Worm (Caenorhabditis elegans) whole organism, L1 larva: Measurements from ENCODE around the gene C06C6.8.

Source experiments
- C04F5.9 ChIP-seq: sonication (generic microtip); optimal IDR thresholded peaks from 2 replicates; lab custom pipeline; 2016; ENCODE audit warnings: missing genetic modification characterization, missing compliant biosample characterization
- C16A3.4 ChIP-seq: fragments of 150-350 bp; optimal IDR thresholded peaks from 2 replicates; lab custom pipeline; 2014; ENCODE audit warnings: missing biosample characterization, missing genetic modification characterization
- F16B12.6 ChIP-seq: fragments of 150-350 bp; optimal IDR thresholded peaks from 2 replicates; lab custom pipeline; 2014; ENCODE audit warnings: missing biosample characterization, missing genetic modification characterization
- Y116A8C.19 ChIP-seq: sonication (generic microtip); optimal IDR thresholded peaks from 2 replicates; lab custom pipeline; 2016; ENCODE audit warnings: missing compliant biosample characterization, missing genetic modification characterization, borderline replicate concordance
- aha-1 ChIP-seq: fragments of 150-350 bp; optimal IDR thresholded peaks from 2 replicates; lab custom pipeline; 2014; ENCODE audit warnings: missing biosample characterization, missing genetic modification characterization
- aly-2 ChIP-seq: fragments of 150-350 bp; optimal IDR thresholded peaks from 2 replicates; lab custom pipeline; 2014; ENCODE audit warnings: missing biosample characterization, missing genetic modification characterization
- ama-1 ChIP-seq: fragments of 150-350 bp; optimal IDR thresholded peaks from 2 replicates; lab custom pipeline; 2014
- blmp-1 ChIP-seq: fragments of 150-350 bp; optimal IDR thresholded peaks from 2 replicates; lab custom pipeline; 2014; ENCODE audit warnings: missing biosample characterization, missing genetic modification characterization
- ceh-8 ChIP-seq: fragments of 200-800 bp; sonication (Bioruptor generic); optimal IDR thresholded peaks from 2 replicates; lab custom pipeline; 2018; ENCODE audit warnings: mild to moderate bottlenecking, missing genetic modification characterization, moderate library complexity, missing compliant biosample characterization
- ceh-82 ChIP-seq, 3 experiments: fragments of 150-350 bp in 1 of 3; sonication (generic microtip) in 2 of 3; optimal IDR thresholded peaks; 2 replicates each; lab custom pipeline; 2014 to 2017; ENCODE audit warnings: missing biosample characterization in 3 of 3, missing genetic modification characterization in 3 of 3
- ceh-88 ChIP-seq: fragments of 200-800 bp; sonication (Bioruptor generic); IDR thresholded peaks from 2 replicates; pipeline ENCODE4 v1.3.6; 2022; ENCODE audit warnings: missing genetic modification characterization, missing compliant biosample characterization
- dsc-1 ChIP-seq: sonication (generic microtip); optimal IDR thresholded peaks from 2 replicates; lab custom pipeline; 2016; ENCODE audit warnings: mild to moderate bottlenecking, missing genetic modification characterization, missing compliant biosample characterization
- efl-1 ChIP-seq, 4 experiments: fragments of 150-350 bp; optimal IDR thresholded peaks in 3 of 4; peaks in 1 of 4; 1 replicate in 1 of 4; 2 replicates in 3 of 4; lab custom pipeline; 2014; ENCODE audit warnings: missing biosample characterization in 2 of 4, missing genetic modification characterization in 2 of 4, missing genetic modification reagents in 2 of 4
- egl-13 ChIP-seq: sonication (generic microtip); optimal IDR thresholded peaks from 2 replicates; lab custom pipeline; 2016; ENCODE audit warnings: missing genotype, missing genetic modification reagents, missing genetic modification characterization, missing compliant biosample characterization
- elt-2 ChIP-seq: sonication (generic microtip); optimal IDR thresholded peaks from 2 replicates; lab custom pipeline; 2016; ENCODE audit warnings: missing genetic modification characterization, mild to moderate bottlenecking, inconsistent platforms, missing compliant biosample characterization, missing genetic modification reagents
- ets-5 ChIP-seq: fragments of 200-800 bp; sonication (Bioruptor generic); IDR thresholded peaks from 2 replicates; pipeline ENCODE4 v1.3.6; 2022; ENCODE audit warnings: missing genetic modification characterization, missing compliant biosample characterization
- fkh-10 ChIP-seq: sonication (generic microtip); optimal IDR thresholded peaks from 2 replicates; lab custom pipeline; 2017; ENCODE audit warnings: missing biosample characterization, missing genetic modification reagents, missing genetic modification characterization
- fkh-4 ChIP-seq: sonication (generic microtip); optimal IDR thresholded peaks from 2 replicates; lab custom pipeline; 2016; ENCODE audit warnings: missing compliant biosample characterization, missing genetic modification characterization, borderline replicate concordance
- fkh-8 ChIP-seq: sonication (generic microtip); optimal IDR thresholded peaks from 2 replicates; lab custom pipeline; 2016; ENCODE audit warnings: mild to moderate bottlenecking, missing genetic modification characterization, missing compliant biosample characterization
- fos-1 ChIP-seq: fragments of 150-350 bp; optimal IDR thresholded peaks from 2 replicates; lab custom pipeline; 2014; ENCODE audit warnings: missing biosample characterization, missing genetic modification characterization
- irx-1 ChIP-seq: sonication (generic microtip); optimal IDR thresholded peaks from 2 replicates; lab custom pipeline; 2016; ENCODE audit warnings: missing genetic modification characterization, missing compliant biosample characterization
- isw-1 ChIP-seq: fragments of 200-800 bp; sonication (Bioruptor generic); IDR thresholded peaks from 2 replicates; pipeline ENCODE4 v1.3.6; 2022; ENCODE audit warnings: missing genetic modification characterization, missing compliant biosample characterization
- lin-15B ChIP-seq: fragments of 150-350 bp; sonication (generic microtip); optimal IDR thresholded peaks from 3 replicates; lab custom pipeline; 2014; ENCODE audit warnings: missing biosample characterization, missing genetic modification characterization
- lin-35 ChIP-seq, 2 experiments: fragments of 150-350 bp; optimal IDR thresholded peaks; 2 replicates each; lab custom pipeline; 2014; ENCODE audit warnings: missing biosample characterization in 2 of 2, missing genetic modification characterization in 2 of 2, missing genetic modification reagents in 2 of 2
- lir-3 ChIP-seq: sonication (generic microtip); optimal IDR thresholded peaks from 2 replicates; lab custom pipeline; 2016; ENCODE audit warnings: mild to moderate bottlenecking, missing genetic modification characterization, moderate library complexity, missing compliant biosample characterization; ENCODE audit not compliant: poor library complexity
- mdl-1 ChIP-seq, 2 experiments: fragments of 150-350 bp; optimal IDR thresholded peaks; 2 replicates each; lab custom pipeline; 2014 to 2017; ENCODE audit warnings: missing biosample characterization in 2 of 2, missing genetic modification characterization in 2 of 2, inconsistent platforms in 1 of 2
- nhr-11 ChIP-seq: fragments of 150-350 bp; optimal IDR thresholded peaks from 2 replicates; lab custom pipeline; 2014; ENCODE audit warnings: missing biosample characterization, missing genetic modification characterization
- nhr-20 ChIP-seq: sonication (generic microtip); optimal IDR thresholded peaks from 2 replicates; lab custom pipeline; 2016; ENCODE audit warnings: mild to moderate bottlenecking, missing genetic modification characterization, missing compliant biosample characterization
- nhr-28 ChIP-seq: fragments of 150-350 bp; optimal IDR thresholded peaks from 2 replicates; lab custom pipeline; 2014; ENCODE audit warnings: missing biosample characterization, missing genetic modification characterization
- nhr-47 ChIP-seq: sonication (generic microtip); optimal IDR thresholded peaks from 2 replicates; lab custom pipeline; 2016; ENCODE audit warnings: mild to moderate bottlenecking, missing genetic modification characterization, moderate library complexity, missing compliant biosample characterization
- nhr-85 ChIP-seq: sonication (generic microtip); peaks from one replicate; lab custom pipeline; 2016; ENCODE audit warnings: missing genetic modification characterization, inconsistent platforms, missing compliant biosample characterization
- nhr-90 ChIP-seq: sonication (generic microtip); optimal IDR thresholded peaks from 2 replicates; lab custom pipeline; 2016; ENCODE audit warnings: mild to moderate bottlenecking, missing genetic modification characterization, missing compliant biosample characterization; ENCODE audit not compliant: poor library complexity
- skn-1 ChIP-seq: fragments of 150-350 bp; optimal IDR thresholded peaks from 2 replicates; lab custom pipeline; 2014; ENCODE audit warnings: missing biosample characterization, missing genetic modification characterization
- snpc-4 ChIP-seq: fragments of 150-350 bp; optimal IDR thresholded peaks from 2 replicates; lab custom pipeline; 2014; ENCODE audit warnings: missing biosample characterization, missing genetic modification characterization
- sox-4 ChIP-seq: sonication (generic microtip); optimal IDR thresholded peaks from 2 replicates; lab custom pipeline; 2016; ENCODE audit warnings: missing genetic modification characterization, missing compliant biosample characterization
- swsn-7 ChIP-seq: sonication (generic microtip); optimal IDR thresholded peaks from 2 replicates; lab custom pipeline; 2016; ENCODE audit warnings: missing genetic modification characterization, missing compliant biosample characterization
- tbx-2 ChIP-seq: sonication (generic microtip); optimal IDR thresholded peaks from 2 replicates; lab custom pipeline; 2016; ENCODE audit warnings: missing genetic modification characterization, missing compliant biosample characterization
- unc-130 ChIP-seq: fragments of 150-350 bp; optimal IDR thresholded peaks from 2 replicates; lab custom pipeline; 2017; ENCODE audit warnings: missing biosample characterization, missing genetic modification characterization, inconsistent platforms
- unc-98 ChIP-seq: fragments of 200-800 bp; sonication (Bioruptor generic); IDR thresholded peaks from 2 replicates; pipeline ENCODE4 v1.3.6; 2022; ENCODE audit warnings: missing genetic modification characterization, missing compliant biosample characterization
- xbp-1 ChIP-seq: sonication (generic microtip); optimal IDR thresholded peaks from 2 replicates; lab custom pipeline; 2016; ENCODE audit warnings: missing genetic modification characterization, missing compliant biosample characterization
- zag-1 ChIP-seq: fragments of 150-350 bp; optimal IDR thresholded peaks from 2 replicates; lab custom pipeline; 2014; ENCODE audit warnings: missing biosample characterization, missing genetic modification characterization

The C06C6.8 gene

ce11 chrV:16022600-16022999 is 25.7 kb downstream of the C06C6.8 start (continued):
- TF ChIP-seq ceh-82 (tag; optimal IDR thresholded peaks at IDR 0.05; lab: Kevin White, UChicago), result peak; percentile 15 to 52 (median 36)
- peak; percentile 55 for TF ChIP-seq xbp-1 (tag; lab: Kevin White, UChicago)
- peak; percentile 66 for TF ChIP-seq unc-98 (GFP tag; lab: Robert Waterston, UW)
- peak; percentile 60 for TF ChIP-seq fkh-4 (tag; lab: Kevin White, UChicago)
- peak; percentile 25 for TF ChIP-seq skn-1 (tag; lab: Kevin White, UChicago)
- peak; percentile 1 for TF ChIP-seq C16A3.4 (tag; lab: Kevin White, UChicago)
- TF ChIP-seq lin-35 (GFP tag; optimal IDR thresholded peaks at IDR 0.05; lab: Kevin White, UChicago), result peak; percentile 91 to 95
- TF ChIP-seq lir-3 (tag; lab: Kevin White, UChicago), result peak; percentile 84
- TF ChIP-seq sox-4 (tag; lab: Kevin White, UChicago), result peak; percentile 51
- TF ChIP-seq isw-1 (GFP tag; lab: Robert Waterston, UW), result peak; percentile 49
- peak; percentile 76 for TF ChIP-seq nhr-85 (tag; lab: Kevin White, UChicago)
- TF ChIP-seq fkh-10, result no peak
- TF ChIP-seq aha-1 (tag; lab: Kevin White, UChicago), result no peak
- TF ChIP-seq swsn-7, result peak; percentile 52
- peak; percentile 52 for TF ChIP-seq dsc-1
- no peak for TF ChIP-seq zag-1 (tag; lab: Kevin White, UChicago)
- peak; percentile 56 for TF ChIP-seq nhr-20
- TF ChIP-seq efl-1 (optimal IDR thresholded peaks at IDR 0.05; lab: Kevin White, UChicago), result peak; percentile 92 to 95
- TF ChIP-seq efl-1 (GFP tag; optimal IDR thresholded peaks at IDR 0.05 in 1 of 2; lab: Kevin White, UChicago), result peak; percentile 92 to 99
- TF ChIP-seq blmp-1 (tag; lab: Kevin White, UChicago), result no peak
- TF ChIP-seq nhr-90, result peak; percentile 75
- TF ChIP-seq Y116A8C.19 (tag; lab: Kevin White, UChicago), result peak; percentile 30

- TF ChIP-seq lin-15B (tag; lab: Kevin White, UChicago), result no peak
- TF ChIP-seq F16B12.6 (tag; lab: Kevin White, UChicago), result no peak
- TF ChIP-seq skn-1 (tag; lab: Kevin White, UChicago), result no peak
- TF ChIP-seq tbx-2, result no peak
- TF ChIP-seq mdl-1 (tag; optimal IDR thresholded peaks at IDR 0.05; lab: Kevin White, UChicago), result no peak
- TF ChIP-seq snpc-4 (tag; lab: Kevin White, UChicago), result no peak
- no peak for TF ChIP-seq C04F5.9
- TF ChIP-seq ama-1, result no peak
- TF ChIP-seq fos-1, result no peak
- TF ChIP-seq egl-13 (tag; lab: Kevin White, UChicago), result no peak
- no peak for TF ChIP-seq nhr-90
- no peak for TF ChIP-seq ceh-88 (GFP tag; lab: Robert Waterston, UW)
- TF ChIP-seq fkh-4 (tag; lab: Kevin White, UChicago), result no peak
- no peak for TF ChIP-seq nhr-28 (tag; lab: Kevin White, UChicago)
- TF ChIP-seq unc-130 (tag; lab: Kevin White, UChicago), result no peak
- no peak for TF ChIP-seq nhr-11 (tag; lab: Kevin White, UChicago)
- TF ChIP-seq nhr-47 (tag; lab: Kevin White, UChicago), result no peak
Observed at ce11 chrV:16023051-16023450, 26.1 kb downstream of the C06C6.8 start, which contains the start of gene cwc-15. TSS of gene cwc-15 (plus strand) at chrV:16023351.

DNA sequence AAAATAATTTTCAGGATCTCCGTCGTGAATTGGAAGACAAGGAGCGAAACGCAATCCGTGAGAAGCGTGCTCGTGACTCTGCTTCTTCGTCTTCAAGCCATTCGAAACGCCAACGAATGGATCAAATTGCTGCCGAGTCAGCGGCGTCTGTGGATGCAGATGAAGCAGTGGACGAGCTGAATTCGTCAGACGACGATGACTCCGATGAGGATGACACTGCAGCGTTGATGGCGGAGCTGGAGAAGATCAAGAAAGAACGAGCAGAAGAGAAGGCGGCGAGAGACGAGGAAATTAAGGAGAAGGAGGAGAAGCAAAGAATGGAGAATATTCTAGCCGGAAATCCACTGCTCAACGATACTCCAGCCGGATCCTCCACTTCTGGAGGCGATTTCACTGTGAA is 26.6 kb downstream of the C06C6.8 start:
- TF ChIP-seq ceh-8 (GFP tag; lab: Kevin White, UChicago) (peak; percentile 5), aly-2 (tag; lab: Kevin White, UChicago) (no peak)
- TF ChIP-seq, all 84 proteins: peak for 1

DNA sequence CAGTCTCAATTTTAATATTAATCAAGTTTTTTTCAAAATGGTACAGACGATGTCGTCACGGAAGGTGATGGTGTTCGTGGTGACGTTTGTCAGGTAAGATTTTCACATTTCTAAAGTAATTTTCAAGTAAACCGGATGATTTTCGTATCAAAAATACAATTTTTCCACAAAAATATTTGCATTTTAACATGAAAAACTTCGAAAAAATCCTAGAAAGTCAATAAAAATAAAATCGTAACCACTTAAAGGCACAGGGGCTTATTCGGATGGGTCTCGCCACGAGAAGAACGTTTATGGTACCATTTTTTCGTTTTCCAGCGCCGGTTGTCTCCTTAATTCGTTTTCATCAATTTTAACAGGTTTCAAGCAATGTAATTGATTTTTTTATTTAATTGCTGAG is 27.4 kb downstream of the C06C6.8 start, which contains the start of gene T10C6.6:
Gene T10C6.6, plus strand, starts transcription at position 27 of the 400 bp plus-strand sequence.
- TF ChIP-seq elt-2 (tag; lab: Kevin White, UChicago) (peak; percentile 27), ama-1 (no peak), fkh-8 (no peak), fos-1 (no peak), ets-5 (GFP tag; lab: Robert Waterston, UW) (no peak), efl-1 (optimal IDR thresholded peaks at IDR 0.05; lab: Kevin White, UChicago) (no peak), efl-1 (GFP tag; optimal IDR thresholded peaks at IDR 0.05 in 1 of 2; lab: Kevin White, UChicago) (peak in 1 of 2 experiments; percentile 82), nhr-11 (tag; lab: Kevin White, UChicago) (no peak), irx-1 (tag; lab: Kevin White, UChicago) (no peak)
